Worm (Caenorhabditis elegans) whole organism, L4 larva: Measurements from ENCODE around the gene F46F5.16.

Experiments used
- fkh-10 ChIP-seq: fragments of 150-350 bp; optimal IDR thresholded peaks from 2 replicates; lab custom pipeline; 2014; ENCODE audit warnings: missing biosample characterization, missing genetic modification reagents, missing genetic modification characterization
- nhr-42 ChIP-seq: fragments of 200-800 bp; sonication (Bioruptor generic); IDR thresholded peaks from 2 replicates; pipeline ENCODE4 v1.3.6; 2022; ENCODE audit warnings: missing genetic modification characterization, missing compliant biosample characterization

- TF ChIP-seq nhr-42 (GFP tag; lab: Robert Waterston, UW) (no peak), fkh-10 (no peak)
Measured at ce11 chrII:825521-825920, 38.5 kb downstream of the F46F5.16 start, which contains the start of gene F28A10.1.
